Fruit fly (Drosophila melanogaster) whole organism, embryonic: Measurements from ENCODE around the gene HP1e.
A peak's percentile ranks its signal among the peaks of the same experiment; 100 is the strongest.

ENCODE experiments used
- Asciz ChIP-seq: fragments of 200-800 bp; sonication (Bioruptor generic); optimal IDR thresholded peaks from 2 replicates; lab custom pipeline; 2017; ENCODE audit warnings: missing biosample characterization, mild to moderate bottlenecking, missing genetic modification characterization, missing genetic modification reagents
- Atf-2 ChIP-seq: fragments of 200-800 bp; sonication (Bioruptor generic); optimal IDR thresholded peaks from 2 replicates; lab custom pipeline; 2016; ENCODE audit warnings: missing biosample characterization, missing genetic modification characterization
- Atf3 ChIP-seq: fragments of 200-800 bp; sonication (Bioruptor generic); optimal IDR thresholded peaks from 3 replicates; lab custom pipeline; 2016; ENCODE audit warnings: missing biosample characterization, missing genetic modification characterization
- BEAF-32 ChIP-seq: fragments of 200-800 bp; sonication (Bioruptor generic); optimal IDR thresholded peaks from 3 replicates; lab custom pipeline; 2017; ENCODE audit warnings: missing biosample characterization, missing genetic modification characterization, mild to moderate bottlenecking, moderate library complexity, missing genetic modification reagents
- CG12391 ChIP-seq: fragments of 200-800 bp; sonication (Bioruptor generic); optimal IDR thresholded peaks from 3 replicates; lab custom pipeline; 2018; ENCODE audit warnings: missing biosample characterization, mild to moderate bottlenecking, missing genetic modification characterization, moderate library complexity
- CG13894 ChIP-seq: fragments of 200-800 bp; sonication (Bioruptor generic); optimal IDR thresholded peaks from 3 replicates; lab custom pipeline; 2018; ENCODE audit warnings: missing biosample characterization, mild to moderate bottlenecking, missing genetic modification characterization, moderate library complexity
- CG14860 ChIP-seq: fragments of 200-800 bp; sonication (Bioruptor generic); IDR thresholded peaks from 3 replicates; pipeline ENCODE4 v1.3.6; 2022; ENCODE audit warnings: missing biosample characterization, missing genetic modification characterization; ENCODE audit not compliant: partially characterized antibody
- CG1603 ChIP-seq: fragments of 200-800 bp; sonication (Bioruptor generic); optimal IDR thresholded peaks from 2 replicates; lab custom pipeline; 2019; ENCODE audit warnings: missing biosample characterization, mild to moderate bottlenecking, missing genetic modification characterization, moderate library complexity
- CG16813 ChIP-seq: fragments of 200-800 bp; sonication (Bioruptor generic); IDR thresholded peaks from 3 replicates; pipeline ENCODE4 v1.3.6; 2022; ENCODE audit warnings: missing biosample characterization, missing genetic modification characterization; ENCODE audit not compliant: partially characterized antibody
- CG17328 ChIP-seq: fragments of 200-800 bp; sonication (Bioruptor generic); IDR thresholded peaks from 2 replicates; pipeline ENCODE4 v1.3.6; 2022; ENCODE audit warnings: missing biosample characterization, missing genetic modification characterization
- CG17385 ChIP-seq: fragments of 200-800 bp; sonication (Bioruptor generic); optimal IDR thresholded peaks from 3 replicates; lab custom pipeline; 2018; ENCODE audit warnings: missing biosample characterization, mild to moderate bottlenecking, missing genetic modification characterization
- CG17829 ChIP-seq: fragments of 200-800 bp; optimal IDR thresholded peaks from 2 replicates; lab custom pipeline; 2019; ENCODE audit warnings: missing biosample characterization, mild to moderate bottlenecking, missing genetic modification characterization, moderate library complexity
- CG1792 ChIP-seq: fragments of 200-800 bp; sonication (Bioruptor generic); optimal IDR thresholded peaks from 2 replicates; lab custom pipeline; 2016; ENCODE audit warnings: missing biosample characterization, missing genetic modification characterization
- CG2889 ChIP-seq: fragments of 200-800 bp; sonication (Bioruptor generic); IDR thresholded peaks from 3 replicates; pipeline ENCODE4 v1.3.6; 2022; ENCODE audit warnings: missing biosample characterization, missing genetic modification characterization
- CG30020 ChIP-seq: fragments of 200-800 bp; optimal IDR thresholded peaks from 2 replicates; lab custom pipeline; 2019; ENCODE audit warnings: missing biosample characterization, mild to moderate bottlenecking, missing genetic modification characterization, moderate library complexity
- CG32772 ChIP-seq: fragments of 200-800 bp; sonication (Bioruptor generic); IDR thresholded peaks from 2 replicates; pipeline ENCODE4 v1.3.6; 2022; ENCODE audit warnings: missing biosample characterization, missing genetic modification characterization
- CG3407 ChIP-seq: fragments of 200-800 bp; sonication (Bioruptor generic); optimal IDR thresholded peaks from 2 replicates; lab custom pipeline; 2018; ENCODE audit warnings: missing biosample characterization, mild to moderate bottlenecking, missing genetic modification characterization
- CG4360 ChIP-seq: fragments of 200-800 bp; sonication (Bioruptor generic); IDR thresholded peaks from 2 replicates; pipeline ENCODE4 v1.3.6; 2022; ENCODE audit warnings: missing biosample characterization, missing genetic modification characterization
- CG6683 ChIP-seq: fragments of 200-800 bp; sonication (Bioruptor generic); optimal IDR thresholded peaks from 2 replicates; lab custom pipeline; 2017; ENCODE audit warnings: missing biosample characterization, mild to moderate bottlenecking, missing genetic modification characterization, missing genetic modification reagents
- CG6689 ChIP-seq: fragments of 200-800 bp; sonication (Bioruptor generic); IDR thresholded peaks from 2 replicates; pipeline ENCODE4 v1.3.6; 2022; ENCODE audit warnings: missing biosample characterization, missing genetic modification characterization
- CG6854 ChIP-seq: fragments of 200-800 bp; sonication (Bioruptor generic); optimal IDR thresholded peaks from 3 replicates; lab custom pipeline; 2017; ENCODE audit warnings: missing biosample characterization, mild to moderate bottlenecking, missing genetic modification characterization
- CG7556 ChIP-seq: fragments of 200-800 bp; sonication (Bioruptor generic); optimal IDR thresholded peaks from 2 replicates; lab custom pipeline; 2017; ENCODE audit warnings: missing biosample characterization, mild to moderate bottlenecking, missing genetic modification characterization
- CG7786 ChIP-seq: fragments of 200-800 bp; sonication (Bioruptor generic); optimal IDR thresholded peaks from 2 replicates; lab custom pipeline; 2016; ENCODE audit warnings: missing biosample characterization, missing genetic modification characterization
- CG8478 ChIP-seq: fragments of >200 bp; optimal IDR thresholded peaks from 2 replicates; lab custom pipeline; 2018
- CHES-1-like ChIP-seq: fragments of 200-800 bp; sonication (Bioruptor generic); optimal IDR thresholded peaks from 2 replicates; lab custom pipeline; 2016; ENCODE audit warnings: missing biosample characterization, missing genetic modification characterization
- Camta ChIP-seq: fragments of 200-800 bp; sonication (Bioruptor generic); optimal IDR thresholded peaks from 2 replicates; lab custom pipeline; 2016; ENCODE audit warnings: missing biosample characterization, missing genetic modification characterization
- Dip2 ChIP-seq: fragments of 200-800 bp; sonication (Bioruptor generic); IDR thresholded peaks from 2 replicates; pipeline ENCODE4 v1.3.6; 2022; ENCODE audit warnings: missing biosample characterization, missing genetic modification characterization
- Lim3 ChIP-seq: fragments of 200-800 bp; sonication (Bioruptor generic); IDR thresholded peaks from 2 replicates; pipeline ENCODE4 v1.3.6; 2022; ENCODE audit warnings: missing biosample characterization, missing genetic modification characterization
- MBD-R2 ChIP-seq: fragments of 200-800 bp; sonication (Bioruptor generic); IDR thresholded peaks from 2 replicates; pipeline ENCODE4 v1.3.6; 2022; ENCODE audit warnings: missing biosample characterization, missing genetic modification characterization
- Myb ChIP-seq: fragments of 200-800 bp; sonication (Bioruptor generic); optimal IDR thresholded peaks from 2 replicates; lab custom pipeline; 2016; ENCODE audit warnings: missing biosample characterization, missing genetic modification characterization
- Nf-YA ChIP-seq: fragments of 200-800 bp; sonication (Bioruptor generic); IDR thresholded peaks from 2 replicates; pipeline ENCODE4 v1.3.6; 2022; ENCODE audit warnings: missing biosample characterization, missing genetic modification characterization
- Ssrp ChIP-seq: fragments of 200-800 bp; sonication (Bioruptor generic); optimal IDR thresholded peaks from 2 replicates; lab custom pipeline; 2018; ENCODE audit warnings: missing biosample characterization, mild to moderate bottlenecking, missing genetic modification characterization, moderate library complexity
- Tbp ChIP-seq: fragments of >200 bp; optimal IDR thresholded peaks from 2 replicates; lab custom pipeline; 2018; ENCODE audit warnings: missing biosample characterization, missing genetic modification characterization
- cato ChIP-seq: fragments of 200-800 bp; sonication (Bioruptor generic); optimal IDR thresholded peaks from 2 replicates; lab custom pipeline; 2016; ENCODE audit warnings: missing biosample characterization, missing genetic modification characterization, borderline replicate concordance
- fd3F ChIP-seq: fragments of 200-800 bp; sonication (Bioruptor generic); optimal IDR thresholded peaks from 2 replicates; lab custom pipeline; 2018; ENCODE audit warnings: missing biosample characterization, mild to moderate bottlenecking, missing genetic modification characterization, moderate library complexity
- grau ChIP-seq: fragments of 200-800 bp; optimal IDR thresholded peaks from 3 replicates; lab custom pipeline; 2019; ENCODE audit warnings: missing biosample characterization, mild to moderate bottlenecking, missing genetic modification characterization, moderate library complexity
- gro ChIP-seq: fragments of 200-800 bp; sonication (Bioruptor generic); optimal IDR thresholded peaks from 2 replicates; lab custom pipeline; 2016; ENCODE audit warnings: missing biosample characterization, missing genetic modification characterization
- gsb-n ChIP-seq: fragments of 200-800 bp; sonication (Bioruptor generic); optimal IDR thresholded peaks from 3 replicates; lab custom pipeline; 2018; ENCODE audit warnings: missing biosample characterization, mild to moderate bottlenecking, missing genetic modification characterization
- ham ChIP-seq: fragments of 200-800 bp; sonication (Bioruptor generic); IDR thresholded peaks from 2 replicates; pipeline ENCODE4 v1.3.6; 2022; ENCODE audit warnings: missing biosample characterization, missing genetic modification characterization
- hb ChIP-seq: fragments of 200-800 bp; sonication (Bioruptor generic); IDR thresholded peaks from 3 replicates; pipeline ENCODE4 v1.3.6; 2022; ENCODE audit warnings: missing biosample characterization, missing genetic modification characterization; ENCODE audit not compliant: partially characterized antibody
- hth ChIP-seq: fragments of >200 bp; optimal IDR thresholded peaks from 2 replicates; lab custom pipeline; 2017; ENCODE audit warnings: inconsistent platforms
- knrl ChIP-seq: fragments of 200-800 bp; sonication (Bioruptor generic); IDR thresholded peaks from 3 replicates; pipeline ENCODE4 v1.3.6; 2022; ENCODE audit warnings: missing biosample characterization, missing genetic modification characterization; ENCODE audit not compliant: partially characterized antibody
- org-1 ChIP-seq: fragments of 200-800 bp; sonication (Bioruptor generic); optimal IDR thresholded peaks from 2 replicates; lab custom pipeline; 2017; ENCODE audit warnings: missing biosample characterization, missing genetic modification characterization
- pros ChIP-seq: fragments of 200-800 bp; sonication (Bioruptor generic); optimal IDR thresholded peaks from 3 replicates; lab custom pipeline; 2019; ENCODE audit warnings: missing biosample characterization, mild to moderate bottlenecking, missing genetic modification characterization, moderate library complexity
- slbo ChIP-seq: fragments of 200-800 bp; sonication (Bioruptor generic); IDR thresholded peaks from 2 replicates; pipeline ENCODE4 v1.3.6; 2022; ENCODE audit warnings: missing biosample characterization, missing genetic modification characterization
- toy ChIP-seq: fragments of 200-800 bp; sonication (Bioruptor generic); IDR thresholded peaks from 2 replicates; pipeline ENCODE4 v1.3.6; 2022; ENCODE audit warnings: missing biosample characterization, missing genetic modification characterization
- usp ChIP-seq: fragments of >200 bp; optimal IDR thresholded peaks from 2 replicates; lab custom pipeline; 2017; ENCODE audit warnings: missing biosample characterization, missing genetic modification characterization
- vnd ChIP-seq: fragments of 200-800 bp; sonication (Bioruptor generic); IDR thresholded peaks from 3 replicates; pipeline ENCODE4 v1.3.6; 2022; ENCODE audit warnings: missing biosample characterization, missing genetic modification characterization; ENCODE audit not compliant: partially characterized antibody
- yki ChIP-seq: fragments of >200 bp; optimal IDR thresholded peaks from 3 replicates; lab custom pipeline; 2018
- zfh1 ChIP-seq: fragments of 200-800 bp; sonication (Bioruptor generic); IDR thresholded peaks from 3 replicates; pipeline ENCODE4 v1.3.6; 2022; ENCODE audit warnings: missing biosample characterization, missing genetic modification characterization

HP1e gene

dm6 chr3R:9351415-9352379 is 30.1 kb downstream of the HP1e start (continued):
- TF ChIP-seq CG14860 (GFP tag; lab: Robert Waterston, UW) (no peak), Ssrp (tag; lab: Kevin White, UChicago) (peak; percentile 20), Camta (GFP tag; lab: Kevin White, UChicago) (peak; percentile 54), CG6689 (GFP tag; lab: Robert Waterston, UW) (no peak), vnd (no peak), CG17829 (tag; lab: Kevin White, UChicago) (peak; percentile 23), CG13894 (tag; lab: Kevin White, UChicago) (peak; percentile 85), hth (lab: Kevin White, UChicago) (no peak), org-1 (GFP tag; lab: Kevin White, UChicago) (peak; percentile 36), Asciz (GFP tag; lab: Kevin White, UChicago) (peak; percentile 20), CG12391 (peak; percentile 59), Myb (GFP tag; lab: Kevin White, UChicago) (no peak), Atf3 (GFP tag; lab: Kevin White, UChicago) (peak; percentile 20), Dip2 (GFP tag; lab: Robert Waterston, UW) (no peak), gsb-n (no peak), CG32772 (no peak), CG4360 (GFP tag; lab: Robert Waterston, UW) (no peak), ham (no peak), grau (peak; percentile 76), CG17328 (GFP tag; lab: Robert Waterston, UW) (no peak), CG2889 (GFP tag; lab: Robert Waterston, UW) (no peak), CG1603 (tag; lab: Kevin White, UChicago) (peak; percentile 19), CG16813 (no peak), CG7556 (GFP tag; lab: Kevin White, UChicago) (peak; percentile 70), slbo (GFP tag; lab: Robert Waterston, UW) (no peak), CG17385 (GFP tag; lab: Kevin White, UChicago) (peak; percentile 66), CG30020 (no peak), cato (no peak), Tbp (GFP tag; lab: Kevin White, UChicago) (no peak), yki (no peak), Lim3 (no peak), CHES-1-like (peak; percentile 59), fd3F (GFP tag; lab: Kevin White, UChicago) (peak; percentile 65), CG6683 (no peak), MBD-R2 (no peak), toy (GFP tag; lab: Robert Waterston, UW) (no peak), hb (GFP tag; lab: Robert Waterston, UW) (no peak), CG8478 (no peak), Nf-YA (GFP tag; lab: Robert Waterston, UW) (no peak), CG6854 (GFP tag; lab: Kevin White, UChicago) (peak; percentile 59), gro (GFP tag; lab: Kevin White, UChicago) (peak; percentile 75), usp (no peak), zfh1 (GFP tag; lab: Robert Waterston, UW) (no peak), BEAF-32 (GFP tag; lab: Kevin White, UChicago) (no peak), CG3407 (GFP tag; lab: Kevin White, UChicago) (no peak), pros (no peak), CG1792 (GFP tag; lab: Kevin White, UChicago) (peak; percentile 49), CG7786 (GFP tag; lab: Kevin White, UChicago) (peak; percentile 59), Atf-2 (GFP tag; lab: Kevin White, UChicago) (peak; percentile 56), knrl (GFP tag; lab: Robert Waterston, UW) (no peak)
